Worm (Caenorhabditis elegans) whole organism, L4/young adult: Measurements from ENCODE around the gene M142.8.

ENCODE experiments used
- W03F9.2 ChIP-seq: fragments of 150-350 bp; optimal IDR thresholded peaks from 2 replicates; lab custom pipeline; 2014; ENCODE audit warnings: missing biosample characterization, missing genetic modification characterization
- dao-5 ChIP-seq: sonication (generic microtip); optimal IDR thresholded peaks from 2 replicates; lab custom pipeline; 2016; ENCODE audit warnings: missing genotype, missing genetic modification characterization, moderate library complexity, missing compliant biosample characterization
- him-1 ChIP-seq: sonication (generic microtip); optimal IDR thresholded peaks from 2 replicates; lab custom pipeline; 2016; ENCODE audit warnings: missing genotype, missing genetic modification reagents, missing genetic modification characterization, missing compliant biosample characterization

- TF ChIP-seq W03F9.2 (tag; lab: Kevin White, UChicago) (no peak), him-1 (tag; lab: Kevin White, UChicago) (no peak), dao-5 (tag; lab: Kevin White, UChicago) (no peak)
Observed at ce11 chrIII:10921474-10921873, 12.0 kb upstream of the M142.8 start.
